Worm (Caenorhabditis elegans): ENCODE results near the gene ZK370.4.

DNA sequence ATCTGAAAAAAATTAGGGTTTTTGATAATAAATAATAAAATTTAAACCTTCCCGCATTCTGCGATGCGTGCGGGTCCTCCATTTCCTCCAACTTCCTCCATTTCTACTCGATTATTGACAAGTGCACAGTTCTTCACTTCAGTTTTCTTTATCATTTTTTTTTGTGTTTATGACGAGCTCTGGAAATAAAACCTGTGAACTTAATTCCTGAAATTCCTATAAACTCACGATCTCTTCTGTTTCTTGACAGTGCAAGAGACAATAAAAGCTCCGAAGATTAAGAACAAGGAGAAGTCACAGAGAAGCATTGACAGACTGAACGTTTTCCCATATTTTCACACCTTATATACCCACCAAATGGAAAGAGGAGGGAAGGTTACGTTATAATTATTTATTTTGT is 40.6 kb upstream of the ZK370.4 start, which contains the start of gene K02D10.3:
- TF ChIP-seq mep-1 (tag; optimal IDR thresholded peaks at IDR 0.05) (no peak), blmp-1 (tag; optimal IDR thresholded peaks at IDR 0.05) (no peak), alr-1 (tag; optimal IDR thresholded peaks at IDR 0.05; ENCODE audit: borderline replicate concordance) (no peak)

Data from whole organism, L1 larva.